Fruit fly (Drosophila melanogaster): ENCODE data around the gene CG34427.

The CG34427 gene

DNA sequence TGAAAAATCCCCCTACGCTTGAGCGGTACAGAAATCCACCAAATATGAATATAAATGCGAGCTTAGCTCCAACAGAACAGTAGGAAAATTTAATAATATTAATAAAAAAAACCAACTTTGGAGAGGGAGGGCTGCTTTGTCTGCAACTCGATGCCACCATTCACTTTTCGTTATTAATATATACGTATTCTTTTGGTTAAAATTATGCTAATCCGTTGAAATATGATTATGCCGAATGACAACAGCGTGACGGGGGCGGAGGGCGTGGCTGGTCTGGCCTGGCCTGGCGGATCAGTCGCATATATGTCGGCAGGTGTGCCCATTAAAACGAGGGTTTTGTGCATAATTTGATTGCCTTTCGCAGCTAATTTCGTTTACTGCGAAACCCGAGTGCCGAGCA, 30.9 kb downstream of the CG34427 start:
- TF ChIP-seq Dif (GFP tag; optimal IDR thresholded peaks at IDR 0.05; ENCODE audit: partially characterized antibody): no peak
- TF ChIP-seq jim (GFP tag; optimal IDR thresholded peaks at IDR 0.05): no peak
- no peak for TF ChIP-seq fru (GFP tag; optimal IDR thresholded peaks at IDR 0.05)
- no peak for TF ChIP-seq CG32264 (GFP tag; optimal IDR thresholded peaks at IDR 0.05)
- TF ChIP-seq CrebA (GFP tag; optimal IDR thresholded peaks at IDR 0.05; ENCODE audit: borderline replicate concordance): no peak
- no peak for TF ChIP-seq usp (GFP tag; optimal IDR thresholded peaks at IDR 0.05)
- TF ChIP-seq Hnf4 (GFP tag; optimal IDR thresholded peaks at IDR 0.05): no peak
- no peak for TF ChIP-seq h (GFP tag; optimal IDR thresholded peaks at IDR 0.05)
- TF ChIP-seq OdsH (GFP tag; optimal IDR thresholded peaks at IDR 0.05): no peak
- TF ChIP-seq N (GFP tag; optimal IDR thresholded peaks at IDR 0.05): no peak
- TF ChIP-seq brk (GFP tag; optimal IDR thresholded peaks at IDR 0.05): no peak

DNA sequence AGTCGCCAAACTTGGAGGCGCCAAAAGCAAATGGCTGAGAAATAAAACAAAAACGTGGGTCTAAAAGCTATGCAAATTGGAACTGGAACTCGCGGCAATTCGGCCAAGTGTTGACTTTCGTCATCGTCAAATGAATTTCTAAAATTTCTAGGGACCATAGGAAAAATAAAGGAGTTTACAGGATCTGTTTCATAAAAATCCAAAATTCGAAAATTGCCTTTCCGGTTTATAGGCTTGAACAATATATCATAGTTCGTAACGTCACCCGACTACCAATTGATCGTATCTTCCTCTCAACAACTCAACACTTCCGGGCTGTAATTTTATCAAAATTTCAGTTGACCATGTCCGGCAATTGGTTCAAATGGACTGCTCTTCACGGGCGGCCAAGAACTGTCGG, 31.6 kb downstream of the CG34427 start, which contains the start of gene CG32026:
CG32026 (plus strand) TSS at position 301 of the 400 bp plus-strand sequence.
- TF ChIP-seq fru (GFP tag; optimal IDR thresholded peaks at IDR 0.05) (no peak), pan (optimal IDR thresholded peaks at IDR 0.05) (no peak), sv (GFP tag; optimal IDR thresholded peaks at IDR 0.05) (no peak), h (GFP tag; optimal IDR thresholded peaks at IDR 0.05) (no peak), lola (GFP tag; optimal IDR thresholded peaks at IDR 0.05) (no peak), Vsx2 (GFP tag; optimal IDR thresholded peaks at IDR 0.05; ENCODE audit: partially characterized antibody) (no peak), usp (GFP tag; optimal IDR thresholded peaks at IDR 0.05) (no peak), foxo (GFP tag; optimal IDR thresholded peaks at IDR 0.05) (no peak)

DNA sequence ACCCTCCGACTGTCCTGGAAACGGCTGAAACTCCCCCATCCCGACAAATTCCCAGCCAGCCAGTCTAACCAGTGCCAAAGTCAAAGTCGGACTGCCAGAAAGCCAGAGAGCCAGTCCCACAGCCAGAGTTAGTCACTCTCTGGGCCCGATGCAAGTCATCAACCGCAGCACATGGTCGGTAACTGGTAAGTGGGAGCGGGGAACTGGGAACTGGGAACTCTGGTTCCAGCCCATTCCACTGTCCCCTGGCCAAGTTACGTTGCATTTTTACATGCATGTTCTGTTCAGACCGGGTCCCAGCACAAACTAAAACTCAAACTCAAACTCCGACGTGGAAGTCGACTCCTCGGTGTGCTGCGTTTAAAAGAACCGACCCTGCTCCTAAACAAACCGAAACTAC, 34.6 kb downstream of the CG34427 start:
- no peak for TF ChIP-seq usp (GFP tag; optimal IDR thresholded peaks at IDR 0.05)
- no peak for TF ChIP-seq Abd-B (GFP tag; optimal IDR thresholded peaks at IDR 0.05)
- peak; percentile 40 for TF ChIP-seq Dif (GFP tag; optimal IDR thresholded peaks at IDR 0.05; ENCODE audit: partially characterized antibody)
- no peak for TF ChIP-seq Sp1 (GFP tag; optimal IDR thresholded peaks at IDR 0.05)
- TF ChIP-seq dl (GFP tag; optimal IDR thresholded peaks at IDR 0.05; ENCODE audit: insufficient read depth in 1 of 2, partially characterized antibody in 2 of 2): no peak
- peak; percentile 47 for TF ChIP-seq Vsx2 (GFP tag; optimal IDR thresholded peaks at IDR 0.05; ENCODE audit: partially characterized antibody)
- TF ChIP-seq Myc (optimal IDR thresholded peaks at IDR 0.05): no peak
- no peak for TF ChIP-seq brk (GFP tag; optimal IDR thresholded peaks at IDR 0.05)
- TF ChIP-seq Rel (GFP tag; optimal IDR thresholded peaks at IDR 0.05): no peak
- peak; percentile 23 for TF ChIP-seq Rel (tag; optimal IDR thresholded peaks at IDR 0.05)
- no peak for TF ChIP-seq OdsH (GFP tag; optimal IDR thresholded peaks at IDR 0.05)

DNA sequence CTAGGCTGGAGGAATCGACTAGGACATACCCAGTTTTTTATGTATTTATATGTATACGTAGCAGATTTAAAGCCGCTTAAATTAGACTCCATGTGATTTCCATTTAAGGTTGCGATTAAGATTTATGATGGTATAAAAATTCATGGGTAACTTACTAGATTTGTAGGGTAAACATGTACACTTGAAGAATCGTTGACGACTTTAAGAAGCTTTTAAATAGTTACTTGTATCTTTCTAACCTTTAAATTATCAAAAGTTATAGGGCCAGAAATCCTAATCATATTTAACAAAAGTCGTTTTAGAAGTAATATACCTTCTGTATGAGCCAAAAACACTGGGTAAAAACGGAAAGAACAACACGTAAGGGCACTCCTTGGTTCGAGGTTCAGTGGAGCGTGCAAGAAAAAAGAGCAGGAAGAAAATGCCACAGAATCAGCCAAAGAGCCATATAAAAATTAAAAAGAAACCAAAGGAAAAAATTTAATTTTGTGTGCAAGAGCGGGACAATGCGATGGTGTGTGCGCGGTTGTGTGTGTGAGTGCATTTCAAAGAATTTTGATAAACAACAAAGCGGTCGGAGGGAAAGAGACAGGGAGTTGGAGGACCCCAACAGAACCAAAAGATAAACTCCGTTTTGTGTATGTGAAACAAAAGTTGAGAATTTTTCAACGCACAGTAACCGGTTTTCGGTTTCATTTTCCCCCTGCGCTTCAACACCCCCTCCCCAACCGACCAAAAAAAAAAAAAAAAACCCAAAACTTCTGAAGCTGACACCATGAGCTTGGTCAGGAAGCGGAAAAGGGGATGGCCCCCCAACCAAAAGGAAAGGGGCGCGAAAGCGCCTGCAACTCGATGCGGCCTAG, 35.2 kb downstream of the CG34427 start:
- no peak for TF ChIP-seq GATAd (GFP tag; optimal IDR thresholded peaks at IDR 0.05)
- no peak for TF ChIP-seq Myc (optimal IDR thresholded peaks at IDR 0.05)
- TF ChIP-seq N (GFP tag; optimal IDR thresholded peaks at IDR 0.05): no peak
- TF ChIP-seq woc (GFP tag; optimal IDR thresholded peaks at IDR 0.05): peak; percentile 88
- TF ChIP-seq dl (GFP tag; optimal IDR thresholded peaks at IDR 0.05; ENCODE audit: insufficient read depth in 1 of 2, partially characterized antibody in 2 of 2): no peak
- TF ChIP-seq foxo (GFP tag; optimal IDR thresholded peaks at IDR 0.05): peak in 1 of 2 experiments; percentile 66
- TF ChIP-seq Hr78 (GFP tag; optimal IDR thresholded peaks at IDR 0.05): no peak
- no peak for TF ChIP-seq sage (GFP tag; optimal IDR thresholded peaks at IDR 0.05)
- peak; percentile 37 for TF ChIP-seq rgr (GFP tag; optimal IDR thresholded peaks at IDR 0.05)
- TF ChIP-seq Jra (GFP tag; optimal IDR thresholded peaks at IDR 0.05): peak; percentile 39
- TF ChIP-seq Abd-B (GFP tag; optimal IDR thresholded peaks at IDR 0.05): no peak
- no peak for TF ChIP-seq pan (optimal IDR thresholded peaks at IDR 0.05)
- TF ChIP-seq Mio (GFP tag; optimal IDR thresholded peaks at IDR 0.05): no peak
- peak; percentile 34 for TF ChIP-seq brk (GFP tag; optimal IDR thresholded peaks at IDR 0.05)
- peak; percentile 69 for TF ChIP-seq Sp1 (GFP tag; optimal IDR thresholded peaks at IDR 0.05)
- TF ChIP-seq CrebA (GFP tag; optimal IDR thresholded peaks at IDR 0.05; ENCODE audit: borderline replicate concordance): no peak
- no peak for TF ChIP-seq dsf (GFP tag; optimal IDR thresholded peaks at IDR 0.05; ENCODE audit: borderline replicate concordance)
- no peak for TF ChIP-seq Vsx2 (GFP tag; optimal IDR thresholded peaks at IDR 0.05; ENCODE audit: partially characterized antibody)
- TF ChIP-seq Rel (GFP tag; optimal IDR thresholded peaks at IDR 0.05): peak; percentile 52
- peak; percentile 54 for TF ChIP-seq Rel (tag; optimal IDR thresholded peaks at IDR 0.05)
- peak; percentile 67 for TF ChIP-seq fru (GFP tag; optimal IDR thresholded peaks at IDR 0.05)
- TF ChIP-seq OdsH (GFP tag; optimal IDR thresholded peaks at IDR 0.05): peak; percentile 41
- no peak for TF ChIP-seq Dfd (GFP tag; optimal IDR thresholded peaks at IDR 0.05)
- TF ChIP-seq br (GFP tag; optimal IDR thresholded peaks at IDR 0.05): peak; percentile 58
- TF ChIP-seq jim (GFP tag; optimal IDR thresholded peaks at IDR 0.05): no peak
- TF ChIP-seq CG32264 (GFP tag; optimal IDR thresholded peaks at IDR 0.05): no peak
- TF ChIP-seq Dif (GFP tag; optimal IDR thresholded peaks at IDR 0.05; ENCODE audit: partially characterized antibody): no peak
- TF ChIP-seq tai (GFP tag; optimal IDR thresholded peaks at IDR 0.05): no peak
- TF ChIP-seq ey (GFP tag; optimal IDR thresholded peaks at IDR 0.05): peak; percentile 50
- TF ChIP-seq Hr83 (GFP tag; optimal IDR thresholded peaks at IDR 0.05; ENCODE audit: poor library complexity, severe bottlenecking): no peak
- no peak for TF ChIP-seq sv (GFP tag; optimal IDR thresholded peaks at IDR 0.05)
- no peak for TF ChIP-seq usp (GFP tag; optimal IDR thresholded peaks at IDR 0.05)
- peak; percentile 61 for TF ChIP-seq HLH106 (tag; optimal IDR thresholded peaks at IDR 0.05)
- TF ChIP-seq CG9705 (GFP tag; optimal IDR thresholded peaks at IDR 0.05): no peak
- TF ChIP-seq psq (GFP tag; optimal IDR thresholded peaks at IDR 0.05): peak; percentile 52
- no peak for TF ChIP-seq lola (GFP tag; optimal IDR thresholded peaks at IDR 0.05)

All from whole organism, wandering third instar larva.